Fruit fly (Drosophila melanogaster): ENCODE measurements around the gene CG34165.

Gene CG34165

DNA sequence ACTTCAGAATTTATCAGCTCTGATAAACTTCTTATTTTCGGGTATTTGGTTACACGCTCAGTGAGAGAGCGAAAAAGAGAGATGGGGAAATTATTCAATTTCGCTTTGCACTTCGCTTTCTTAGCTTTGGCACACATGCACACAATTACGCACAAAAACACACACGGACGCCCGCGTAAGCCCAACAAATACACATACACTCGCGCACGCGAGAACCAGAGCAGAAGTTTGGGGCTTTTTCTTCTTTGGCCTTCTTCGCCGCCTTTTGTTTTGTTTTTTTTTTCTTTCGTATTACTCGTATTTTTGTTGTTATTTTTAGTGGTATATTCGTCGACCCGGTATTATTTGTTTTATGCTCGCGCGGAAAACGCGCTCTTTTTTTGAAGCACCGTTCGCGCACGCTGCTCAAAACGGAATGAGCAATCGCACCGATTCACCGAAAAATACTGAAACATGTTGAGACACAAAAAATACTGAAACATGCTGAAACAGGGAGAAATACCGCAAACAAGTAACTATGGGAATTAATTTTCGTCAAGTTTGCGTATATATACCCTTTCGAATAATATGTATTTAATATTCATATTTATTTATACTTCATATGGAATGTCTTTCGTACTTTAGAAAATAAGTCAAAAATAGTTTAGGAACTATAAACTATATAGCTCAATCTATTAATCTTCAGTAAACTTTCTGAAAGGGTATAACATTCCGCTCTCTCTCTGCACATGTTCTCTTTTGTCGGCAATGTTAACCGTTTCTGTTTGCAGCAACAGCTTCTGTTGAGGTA lies 24.4 kb upstream of the CG34165 start, which contains the start of gene osp (continued):
- TF ChIP-seq lab (GFP tag; optimal IDR thresholded peaks at IDR 0.05), result peak; percentile 99
- peak; percentile 97 for TF ChIP-seq Fer2 (tag; optimal IDR thresholded peaks at IDR 0.05)
- peak; percentile 84 for TF ChIP-seq Gug (GFP tag; IDR thresholded peaks at IDR 0.05)
- TF ChIP-seq gsb (GFP tag; IDR thresholded peaks at IDR 0.05), result peak; percentile 98
- peak; percentile 99 for TF ChIP-seq H2.0 (GFP tag; IDR thresholded peaks at IDR 0.05)
- TF ChIP-seq CG31365 (tag; optimal IDR thresholded peaks at IDR 0.05), result peak; percentile 86
- TF ChIP-seq CG34422 (GFP tag; IDR thresholded peaks at IDR 0.05), result peak; percentile 99
- peak; percentile 99 for TF ChIP-seq CG32767 (GFP tag; IDR thresholded peaks at IDR 0.05)
- peak; percentile 39 for TF ChIP-seq Side (GFP tag; optimal IDR thresholded peaks at IDR 0.05)
- TF ChIP-seq CG2120 (GFP tag; optimal IDR thresholded peaks at IDR 0.05), result peak; percentile 96
- peak; percentile 95 for TF ChIP-seq toy (GFP tag; IDR thresholded peaks at IDR 0.05)
- peak; percentile 94 for TF ChIP-seq Hand (GFP tag; optimal IDR thresholded peaks at IDR 0.05)
- peak; percentile 98 for TF ChIP-seq ara (GFP tag; IDR thresholded peaks at IDR 0.05)
- TF ChIP-seq CG7987 (GFP tag; optimal IDR thresholded peaks at IDR 0.05), result peak; percentile 92
- peak; percentile 92 for TF ChIP-seq D19B (GFP tag; optimal IDR thresholded peaks at IDR 0.05)
- TF ChIP-seq CG17912 (GFP tag; optimal IDR thresholded peaks at IDR 0.05), result peak; percentile 71
- TF ChIP-seq CG3995 (GFP tag; optimal IDR thresholded peaks at IDR 0.05), result peak; percentile 72
- TF ChIP-seq ttk (GFP tag; IDR thresholded peaks at IDR 0.05), result peak; percentile 99
- TF ChIP-seq crp (GFP tag; optimal IDR thresholded peaks at IDR 0.05), result peak in 1 of 2 experiments; percentile 68
- peak; percentile 84 for TF ChIP-seq wek (GFP tag; optimal IDR thresholded peaks at IDR 0.05)
- peak; percentile 10; the same call in 1 of the 2 replicates for TF ChIP-seq inv (GFP tag; IDR thresholded peaks at IDR 0.05; ENCODE audit: partially characterized antibody)
- TF ChIP-seq Dip2 (GFP tag; IDR thresholded peaks at IDR 0.05), result no peak; the same call in 1 of the 2 replicates
- TF ChIP-seq CG3163 (GFP tag; optimal IDR thresholded peaks at IDR 0.05), result peak; percentile 34
- TF ChIP-seq tup (GFP tag; optimal IDR thresholded peaks at IDR 0.05), result peak; percentile 89
- TF ChIP-seq gro (GFP tag; optimal IDR thresholded peaks at IDR 0.05), result peak; percentile 77
- TF ChIP-seq CG6765 (GFP tag; optimal IDR thresholded peaks at IDR 0.05), result peak; percentile 96
- peak; percentile 13 for TF ChIP-seq Kr (GFP tag; optimal IDR thresholded peaks at IDR 0.05)
- TF ChIP-seq Atf6 (GFP tag; IDR thresholded peaks at IDR 0.05), result peak; percentile 99
- TF ChIP-seq sens (GFP tag), result peak; percentile 97
- TF ChIP-seq Atf-2 (GFP tag; optimal IDR thresholded peaks at IDR 0.05), result peak; percentile 74
- peak; percentile 79 for TF ChIP-seq pho (GFP tag; optimal IDR thresholded peaks at IDR 0.05)
- TF ChIP-seq btn (GFP tag; optimal IDR thresholded peaks at IDR 0.05), result peak; percentile 18
- TF ChIP-seq jigr1 (GFP tag; IDR thresholded peaks at IDR 0.05), result peak; percentile 93
- peak; percentile 99 for TF ChIP-seq CoRest (tag; optimal IDR thresholded peaks at IDR 0.05)
- peak; percentile 100 for TF ChIP-seq D19A (tag; optimal IDR thresholded peaks at IDR 0.05)
- TF ChIP-seq psq (GFP tag; optimal IDR thresholded peaks at IDR 0.05), result peak; percentile 88
- peak; percentile 91 for TF ChIP-seq bab2 (GFP tag; optimal IDR thresholded peaks at IDR 0.05)
- TF ChIP-seq BEAF-32 (GFP tag; optimal IDR thresholded peaks at IDR 0.05), result no peak
- TF ChIP-seq GATAe (GFP tag; conservative IDR thresholded peaks at IDR 0.05), result peak; percentile 96
- TF ChIP-seq fd64A (GFP tag; optimal IDR thresholded peaks at IDR 0.05), result peak; percentile 93
- TF ChIP-seq Chrac-16 (GFP tag; optimal IDR thresholded peaks at IDR 0.05), result peak; percentile 96
- TF ChIP-seq ems (GFP tag; optimal IDR thresholded peaks at IDR 0.05), result peak; percentile 83
- TF ChIP-seq CG2678 (tag; optimal IDR thresholded peaks at IDR 0.05), result peak; percentile 100
- no peak for TF ChIP-seq sc (optimal IDR thresholded peaks at IDR 0.05)
- TF ChIP-seq sc (GFP tag; optimal IDR thresholded peaks at IDR 0.05), result peak; percentile 95
- peak; percentile 98 for TF ChIP-seq H15 (GFP tag; IDR thresholded peaks at IDR 0.05)
- peak; percentile 100 for TF ChIP-seq HLH3B (GFP tag; IDR thresholded peaks at IDR 0.05)
- TF ChIP-seq scrt (GFP tag; optimal IDR thresholded peaks at IDR 0.05), result peak; percentile 95
- TF ChIP-seq trem (tag; optimal IDR thresholded peaks at IDR 0.05), result peak; percentile 97
- peak; percentile 35 for TF ChIP-seq her (GFP tag; optimal IDR thresholded peaks at IDR 0.05)

Measured in whole organism, embryonic.